Worm (Caenorhabditis elegans) whole organism, L2 larva: ENCODE data around the gene lab-2.

Experiments used
- R02D3.7 ChIP-seq: fragments of 150-350 bp; optimal IDR thresholded peaks from 2 replicates; lab custom pipeline; 2014; ENCODE audit warnings: missing biosample characterization, missing genetic modification characterization
- aly-2 ChIP-seq: fragments of 150-350 bp; optimal IDR thresholded peaks from 2 replicates; lab custom pipeline; 2014; ENCODE audit warnings: missing biosample characterization, missing genetic modification characterization
- dmd-4 ChIP-seq: sonication (generic microtip); optimal IDR thresholded peaks from 2 replicates; lab custom pipeline; 2017; ENCODE audit warnings: missing biosample characterization, missing genetic modification characterization
- nhr-10 ChIP-seq: sonication (generic microtip); optimal IDR thresholded peaks from 2 replicates; lab custom pipeline; 2017; ENCODE audit warnings: missing biosample characterization, missing genetic modification characterization
- unc-62 ChIP-seq: fragments of 150-350 bp; optimal IDR thresholded peaks from 2 replicates; lab custom pipeline; 2014; ENCODE audit warnings: missing biosample characterization, missing genetic modification reagents, missing genetic modification characterization

DNA sequence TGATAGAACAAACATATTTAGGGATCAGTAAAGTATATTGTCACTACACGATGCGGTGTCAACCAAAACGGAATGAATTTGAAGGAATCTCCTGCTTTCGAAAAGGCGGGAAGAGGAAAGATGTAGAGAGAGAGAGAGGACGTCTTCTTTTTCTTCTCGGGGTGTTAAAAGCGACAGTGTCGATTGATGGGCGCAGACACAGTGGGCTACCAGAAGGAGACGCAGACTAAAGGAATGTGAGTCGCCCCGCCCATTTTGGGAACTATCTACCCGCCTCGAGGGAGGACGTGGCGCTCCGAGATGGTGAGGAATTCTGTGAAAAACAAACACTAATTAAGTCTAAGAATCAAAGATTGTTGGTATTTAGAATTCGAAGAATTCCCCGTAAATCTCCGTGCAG is 29.9 kb downstream of the lab-2 start, which contains the start of the genes B0361.14 and B0361.9:
- TF ChIP-seq nhr-10 (tag; lab: Kevin White, UChicago) = no peak
- TF ChIP-seq aly-2 (tag; lab: Kevin White, UChicago) = no peak
- TF ChIP-seq R02D3.7 (tag; lab: Kevin White, UChicago) = no peak
- TF ChIP-seq unc-62 (GFP tag; lab: Kevin White, UChicago) = no peak
- TF ChIP-seq dmd-4 (tag; lab: Kevin White, UChicago) = no peak
